Fruit fly (Drosophila melanogaster): Measurements from ENCODE around the gene CG7970.
A peak's percentile ranks its signal among the peaks of the same experiment; 100 is the strongest.

Gene CG7970

dm6 chr3L:1618116-1618727 lies 34.3 kb upstream of the CG7970 start, which contains the start of the genes CG13926, ABCB7 and CG33230:
TSS of gene CG13926 (minus strand) at chr3L:1618158.
TSS of gene ABCB7 (plus strand) at chr3L:1618414.
TSS of gene CG33230 (plus strand) at chr3L:1618414.
- TF ChIP-seq ss (GFP tag; optimal IDR thresholded peaks at IDR 0.05) (peak in 1 of 2 experiments; percentile 36), CG6854 (GFP tag; optimal IDR thresholded peaks at IDR 0.05) (peak; percentile 11), svp (GFP tag) (peak; percentile 84), vri (GFP tag; optimal IDR thresholded peaks at IDR 0.05) (peak; percentile 77), Met (GFP tag; optimal IDR thresholded peaks at IDR 0.05) (no peak), Eip93F (GFP tag; optimal IDR thresholded peaks at IDR 0.05) (no peak), CG31627 (GFP tag; optimal IDR thresholded peaks at IDR 0.05) (peak; percentile 10), CG8632 (GFP tag; optimal IDR thresholded peaks at IDR 0.05) (no peak), acj6 (GFP tag; optimal IDR thresholded peaks at IDR 0.05) (no peak), Hr39 (GFP tag; optimal IDR thresholded peaks at IDR 0.05) (peak; percentile 57), Sox14 (GFP tag; optimal IDR thresholded peaks at IDR 0.05) (peak; percentile 47), achi (GFP tag; optimal IDR thresholded peaks at IDR 0.05) (peak; percentile 27), Ets21C (GFP tag; optimal IDR thresholded peaks at IDR 0.05) (no peak), CG11902 (GFP tag; optimal IDR thresholded peaks at IDR 0.05) (peak; percentile 44), Lpt (GFP tag; optimal IDR thresholded peaks at IDR 0.05) (no peak), Eip75B (GFP tag; optimal IDR thresholded peaks at IDR 0.05) (peak; percentile 45), CG6163 (GFP tag; IDR thresholded peaks at IDR 0.05) (0 out of 3 replicates have a peak, but pooled peaks have one; percentile 28), Smox (GFP tag; optimal IDR thresholded peaks at IDR 0.05) (peak; percentile 23), CG11762 (GFP tag; optimal IDR thresholded peaks at IDR 0.05; ENCODE audit: insufficient read depth) (no peak), lz (GFP tag; optimal IDR thresholded peaks at IDR 0.05) (peak; percentile 31), CG3032 (tag; optimal IDR thresholded peaks at IDR 0.05) (no peak), CG4318 (GFP tag; optimal IDR thresholded peaks at IDR 0.05) (no peak), Blimp-1 (GFP tag; optimal IDR thresholded peaks at IDR 0.05) (no peak), CG32006 (GFP tag; optimal IDR thresholded peaks at IDR 0.05) (peak; percentile 23), cyc (GFP tag; optimal IDR thresholded peaks at IDR 0.05) (peak; percentile 49), CG6808 (GFP tag; optimal IDR thresholded peaks at IDR 0.05) (no peak), CG8319 (GFP tag; optimal IDR thresholded peaks at IDR 0.05) (no peak), fd59A (GFP tag; optimal IDR thresholded peaks at IDR 0.05) (no peak)

dm6 chr3L:1626924-1627323 lies 25.6 kb upstream of the CG7970 start:
- TF ChIP-seq Lpt (GFP tag; optimal IDR thresholded peaks at IDR 0.05) (no peak), svp (GFP tag) (peak; percentile 38), CG7368 (GFP tag; optimal IDR thresholded peaks at IDR 0.05) (no peak)

dm6 chr3L:1628176-1628866 lies 24.2 kb upstream of the CG7970 start, which contains the start of gene CG13928:
TSS of gene CG13928 (minus strand) at chr3L:1628377.
- peak; percentile 29 for TF ChIP-seq svp (GFP tag)
- no peak for TF ChIP-seq CG4318 (GFP tag; optimal IDR thresholded peaks at IDR 0.05)

DNA sequence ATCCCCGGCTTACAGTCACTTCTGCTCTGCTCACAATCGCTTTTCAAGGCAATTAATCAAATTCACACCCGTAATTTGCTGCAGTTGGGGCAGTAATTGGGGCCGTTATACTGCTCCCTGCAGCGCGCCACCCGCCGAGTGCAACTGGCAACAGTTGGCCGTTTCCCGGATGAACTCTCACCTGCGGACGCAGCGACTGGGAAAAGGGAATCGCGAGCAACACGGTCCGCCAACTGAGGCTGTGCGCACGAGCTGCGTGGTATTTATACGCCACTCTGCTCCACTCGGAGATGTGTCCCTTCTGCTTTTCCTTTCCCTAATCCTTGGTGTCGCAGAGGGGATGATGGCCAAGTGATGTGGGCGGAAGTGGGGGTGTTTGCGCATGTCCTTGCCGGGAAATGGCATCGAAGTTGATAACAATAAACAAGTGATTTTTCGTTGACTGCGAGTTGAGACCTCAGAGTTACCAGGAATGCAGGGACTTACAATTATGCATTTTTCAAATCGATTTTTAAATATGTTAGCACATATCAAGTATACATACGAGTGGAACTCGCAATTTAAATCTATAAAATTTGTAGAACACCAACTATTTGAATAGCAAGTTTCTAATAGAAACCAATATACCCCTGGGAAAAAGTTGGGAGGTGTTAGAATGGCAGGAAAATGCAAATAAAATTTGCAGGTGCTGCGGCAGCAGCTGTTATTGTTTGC lies 23.3 kb upstream of the CG7970 start, which contains the start of gene GC:
TSS of gene GC (minus strand) at position 238 of the 714 bp plus-strand sequence.
- TF ChIP-seq Smox (GFP tag; optimal IDR thresholded peaks at IDR 0.05) (peak; percentile 34), salr (GFP tag; optimal IDR thresholded peaks at IDR 0.05) (no peak), Eip75B (GFP tag; optimal IDR thresholded peaks at IDR 0.05) (peak; percentile 12), net (GFP tag; optimal IDR thresholded peaks at IDR 0.05) (peak; percentile 16), OdsH (GFP tag; optimal IDR thresholded peaks at IDR 0.05) (no peak), eg (GFP tag; IDR thresholded peaks at IDR 0.05) (no peak), CG31627 (GFP tag; optimal IDR thresholded peaks at IDR 0.05) (peak; percentile 17), CG10669 (GFP tag; optimal IDR thresholded peaks at IDR 0.05) (no peak), CG8319 (GFP tag; optimal IDR thresholded peaks at IDR 0.05) (no peak), lz (GFP tag; optimal IDR thresholded peaks at IDR 0.05) (peak; percentile 9), Lpt (GFP tag; optimal IDR thresholded peaks at IDR 0.05) (no peak), fkh (GFP tag; optimal IDR thresholded peaks at IDR 0.05) (no peak), fd59A (GFP tag; optimal IDR thresholded peaks at IDR 0.05) (no peak), CG16779 (tag; optimal IDR thresholded peaks at IDR 0.05) (no peak), CG6276 (GFP tag; optimal IDR thresholded peaks at IDR 0.05) (no peak), Ets21C (GFP tag; optimal IDR thresholded peaks at IDR 0.05) (peak; percentile 23), Hr39 (GFP tag; optimal IDR thresholded peaks at IDR 0.05) (peak; percentile 37), CG6808 (GFP tag; optimal IDR thresholded peaks at IDR 0.05) (no peak), acj6 (GFP tag; optimal IDR thresholded peaks at IDR 0.05) (peak; percentile 36), Hr4 (GFP tag; optimal IDR thresholded peaks at IDR 0.05) (peak; percentile 49), CG11762 (GFP tag; optimal IDR thresholded peaks at IDR 0.05; ENCODE audit: insufficient read depth) (no peak), CG7368 (GFP tag; optimal IDR thresholded peaks at IDR 0.05) (no peak), Eip93F (GFP tag; optimal IDR thresholded peaks at IDR 0.05) (no peak), CG8119 (GFP tag; IDR thresholded peaks at IDR 0.05) (0 out of 3 replicates have a peak, but pooled peaks have one; percentile 28), Sox102F (GFP tag; optimal IDR thresholded peaks at IDR 0.05) (peak; percentile 19)

Measured in whole organism, prepupa.